Fruit fly (Drosophila melanogaster) whole organism, embryonic: ENCODE data around the gene CG8460.

ENCODE experiments used
- C15 ChIP-seq: fragments of 200-800 bp; sonication (Bioruptor generic); IDR thresholded peaks from 3 replicates; pipeline ENCODE4 v1.3.6; 2022; ENCODE audit warnings: missing biosample characterization, missing genetic modification characterization
- CG10959 ChIP-seq: fragments of 200-800 bp; sonication (Bioruptor generic); IDR thresholded peaks from 2 replicates; pipeline ENCODE4 v1.3.6; 2022; ENCODE audit warnings: missing biosample characterization, missing genetic modification characterization
- CG12299 ChIP-seq: fragments of 200-800 bp; sonication (Bioruptor generic); optimal IDR thresholded peaks from 2 replicates; lab custom pipeline; 2018; ENCODE audit warnings: missing biosample characterization, mild to moderate bottlenecking, missing genetic modification characterization
- CG14667 ChIP-seq: fragments of 200-800 bp; sonication (Bioruptor generic); IDR thresholded peaks from 2 replicates; pipeline ENCODE4 v1.3.6; 2022; ENCODE audit warnings: missing biosample characterization, missing genetic modification characterization
- CG14710 ChIP-seq: fragments of 200-800 bp; sonication (Bioruptor generic); optimal IDR thresholded peaks from 3 replicates; lab custom pipeline; 2019; ENCODE audit warnings: missing biosample characterization, mild to moderate bottlenecking, missing genetic modification characterization, moderate library complexity
- CG1603 ChIP-seq: fragments of 200-800 bp; sonication (Bioruptor generic); optimal IDR thresholded peaks from 2 replicates; lab custom pipeline; 2019; ENCODE audit warnings: missing biosample characterization, mild to moderate bottlenecking, missing genetic modification characterization, moderate library complexity
- CG1647 ChIP-seq: fragments of 200-800 bp; sonication (Bioruptor generic); optimal IDR thresholded peaks from 3 replicates; lab custom pipeline; 2016; ENCODE audit warnings: missing biosample characterization, missing genetic modification characterization
- CG16779 ChIP-seq: fragments of 200-800 bp; sonication (Bioruptor generic); IDR thresholded peaks from 2 replicates; pipeline ENCODE4 v1.3.6; 2022; ENCODE audit warnings: missing biosample characterization, missing genetic modification characterization
- CG17328 ChIP-seq: fragments of 200-800 bp; sonication (Bioruptor generic); IDR thresholded peaks from 2 replicates; pipeline ENCODE4 v1.3.6; 2022; ENCODE audit warnings: missing biosample characterization, missing genetic modification characterization
- CG17829 ChIP-seq: fragments of 200-800 bp; optimal IDR thresholded peaks from 2 replicates; lab custom pipeline; 2019; ENCODE audit warnings: missing biosample characterization, mild to moderate bottlenecking, missing genetic modification characterization, moderate library complexity
- CG1792 ChIP-seq: fragments of 200-800 bp; sonication (Bioruptor generic); optimal IDR thresholded peaks from 2 replicates; lab custom pipeline; 2016; ENCODE audit warnings: missing biosample characterization, missing genetic modification characterization
- CG18011 ChIP-seq: fragments of 200-800 bp; sonication (Bioruptor generic); optimal IDR thresholded peaks from 2 replicates; lab custom pipeline; 2017; ENCODE audit warnings: missing biosample characterization, missing genetic modification characterization, mild to moderate bottlenecking, moderate library complexity, missing genotype
- CG1832 ChIP-seq: fragments of 200-800 bp; sonication (Bioruptor generic); optimal IDR thresholded peaks from 2 replicates; lab custom pipeline; 2017; ENCODE audit warnings: missing biosample characterization, mild to moderate bottlenecking, missing genetic modification characterization, inconsistent platforms
- CG3065 ChIP-seq: fragments of 200-800 bp; sonication (Bioruptor generic); optimal IDR thresholded peaks from 2 replicates; lab custom pipeline; 2016; ENCODE audit warnings: missing biosample characterization, missing genetic modification characterization
- CG31224 ChIP-seq: fragments of 200-800 bp; sonication (Bioruptor generic); IDR thresholded peaks from 2 replicates; pipeline ENCODE4 v1.3.6; 2022; ENCODE audit warnings: missing biosample characterization, missing genetic modification characterization
- CG32772 ChIP-seq: fragments of 200-800 bp; sonication (Bioruptor generic); IDR thresholded peaks from 2 replicates; pipeline ENCODE4 v1.3.6; 2022; ENCODE audit warnings: missing biosample characterization, missing genetic modification characterization
- CG5180 ChIP-seq: fragments of 200-800 bp; sonication (Bioruptor generic); optimal IDR thresholded peaks from 3 replicates; lab custom pipeline; 2017; ENCODE audit warnings: missing biosample characterization, missing genetic modification characterization, mild to moderate bottlenecking, moderate library complexity, missing genetic modification reagents
- CG6683 ChIP-seq: fragments of 200-800 bp; sonication (Bioruptor generic); optimal IDR thresholded peaks from 2 replicates; lab custom pipeline; 2017; ENCODE audit warnings: missing biosample characterization, mild to moderate bottlenecking, missing genetic modification characterization, missing genetic modification reagents
- CG8290 ChIP-seq, 3 experiments: fragments of 200-800 bp; sonication (Bioruptor generic); optimal IDR thresholded peaks; 2 replicates each; lab custom pipeline; 2016 to 2019; ENCODE audit warnings: missing biosample characterization in 3 of 3, missing genetic modification characterization in 3 of 3, mild to moderate bottlenecking in 2 of 3, moderate library complexity in 1 of 3
- CG8388 ChIP-seq: fragments of 200-800 bp; sonication (Bioruptor generic); optimal IDR thresholded peaks from 2 replicates; lab custom pipeline; 2019; ENCODE audit warnings: missing biosample characterization, mild to moderate bottlenecking, missing genetic modification characterization, moderate library complexity
- Deaf1 ChIP-seq: fragments of 200-800 bp; optimal IDR thresholded peaks from 3 replicates; lab custom pipeline; 2019; ENCODE audit warnings: missing biosample characterization, mild to moderate bottlenecking, missing genetic modification characterization, moderate library complexity
- Drgx ChIP-seq: fragments of 200-800 bp; sonication (Bioruptor generic); IDR thresholded peaks from 2 replicates; pipeline ENCODE4 v1.3.6; 2022; ENCODE audit warnings: missing biosample characterization, missing genetic modification characterization
- Hey ChIP-seq: fragments of 200-800 bp; sonication (Bioruptor generic); optimal IDR thresholded peaks from 3 replicates; lab custom pipeline; 2018; ENCODE audit warnings: missing biosample characterization, mild to moderate bottlenecking, missing genetic modification characterization
- Hr3 ChIP-seq: fragments of 200-800 bp; sonication (Bioruptor generic); optimal IDR thresholded peaks from 3 replicates; lab custom pipeline; 2016; ENCODE audit warnings: missing biosample characterization, missing genetic modification characterization
- Kr ChIP-seq: fragments of 200-800 bp; sonication (Bioruptor generic); optimal IDR thresholded peaks from 2 replicates; lab custom pipeline; 2017; ENCODE audit warnings: missing biosample characterization, mild to moderate bottlenecking, missing genetic modification characterization
- Lpt ChIP-seq: fragments of >200 bp; optimal IDR thresholded peaks from 2 replicates; lab custom pipeline; 2018; ENCODE audit warnings: missing biosample characterization, missing genetic modification characterization
- Pdp1 ChIP-seq, 2 experiments: fragments of 200-800 bp; sonication (Bioruptor generic); optimal IDR thresholded peaks; 3 replicates each; lab custom pipeline; 2016; ENCODE audit warnings: missing biosample characterization in 2 of 2, missing genetic modification characterization in 2 of 2, mild to moderate bottlenecking in 1 of 2, moderate library complexity in 1 of 2
- Trl ChIP-seq, 3 experiments: fragments of >200 bp in 2 of 3; fragments of 200-800 bp in 1 of 3; sonication (Bioruptor generic) in 1 of 3; optimal IDR thresholded peaks; 2 replicates in 1 of 3; 3 replicates in 2 of 3; lab custom pipeline; 2016 to 2017; ENCODE audit warnings: missing biosample characterization in 1 of 3, missing genetic modification characterization in 1 of 3
- cato ChIP-seq: fragments of 200-800 bp; sonication (Bioruptor generic); optimal IDR thresholded peaks from 2 replicates; lab custom pipeline; 2016; ENCODE audit warnings: missing biosample characterization, missing genetic modification characterization, borderline replicate concordance
- chinmo ChIP-seq: fragments of 200-800 bp; sonication (Bioruptor generic); IDR thresholded peaks from 4 replicates; pipeline ENCODE4 v1.3.6; 2022; ENCODE audit warnings: missing biosample characterization, missing genetic modification characterization; ENCODE audit not compliant: partially characterized antibody
- corto ChIP-seq: fragments of 200-800 bp; sonication (Bioruptor generic); optimal IDR thresholded peaks from 2 replicates; lab custom pipeline; 2016; ENCODE audit warnings: missing biosample characterization, mild to moderate bottlenecking, missing genetic modification characterization, moderate library complexity
- crc ChIP-seq: fragments of 200-800 bp; sonication (Bioruptor generic); optimal IDR thresholded peaks from 2 replicates; lab custom pipeline; 2016; ENCODE audit warnings: missing biosample characterization, missing genetic modification characterization
- danr ChIP-seq: fragments of 200-800 bp; sonication (Bioruptor generic); IDR thresholded peaks from 2 replicates; pipeline ENCODE4 v1.3.6; 2022; ENCODE audit warnings: missing biosample characterization, missing genetic modification characterization
- dati ChIP-seq: fragments of 200-800 bp; sonication (Bioruptor generic); IDR thresholded peaks from 2 replicates; pipeline ENCODE4 v1.3.6; 2022; ENCODE audit warnings: missing biosample characterization, missing genetic modification characterization
- gsb-n ChIP-seq: fragments of 200-800 bp; sonication (Bioruptor generic); optimal IDR thresholded peaks from 3 replicates; lab custom pipeline; 2018; ENCODE audit warnings: missing biosample characterization, mild to moderate bottlenecking, missing genetic modification characterization
- insv ChIP-seq, 2 experiments: fragments of 200-800 bp; sonication (Bioruptor generic); optimal IDR thresholded peaks; 3 replicates each; lab custom pipeline; 2016 to 2018; ENCODE audit warnings: missing biosample characterization in 2 of 2, missing genetic modification characterization in 2 of 2
- mam ChIP-seq: fragments of 200-800 bp; sonication (Bioruptor generic); optimal IDR thresholded peaks from 3 replicates; lab custom pipeline; 2016; ENCODE audit warnings: missing biosample characterization, missing genetic modification characterization
- p53 ChIP-seq: fragments of 200-800 bp; sonication (Bioruptor generic); optimal IDR thresholded peaks from 2 replicates; lab custom pipeline; 2016; ENCODE audit warnings: missing biosample characterization, missing genetic modification characterization
- schlank ChIP-seq: fragments of 200-800 bp; sonication (Bioruptor generic); optimal IDR thresholded peaks from 2 replicates; lab custom pipeline; 2018; ENCODE audit warnings: missing biosample characterization, mild to moderate bottlenecking, missing genetic modification characterization
- shn ChIP-seq: fragments of 200-800 bp; sonication (Bioruptor generic); optimal IDR thresholded peaks from 3 replicates; lab custom pipeline; 2016; ENCODE audit warnings: missing biosample characterization, missing genetic modification characterization
- sr ChIP-seq: fragments of 200-800 bp; sonication (Bioruptor generic); IDR thresholded peaks from 3 replicates; pipeline ENCODE4 v1.3.6; 2022; ENCODE audit warnings: missing biosample characterization, missing genetic modification characterization
- stc ChIP-seq: fragments of 200-800 bp; sonication (Bioruptor generic); IDR thresholded peaks from 2 replicates; pipeline ENCODE4 v1.3.6; 2022; ENCODE audit warnings: missing biosample characterization, missing genetic modification characterization
- tap ChIP-seq: fragments of 200-800 bp; optimal IDR thresholded peaks from 3 replicates; lab custom pipeline; 2019; ENCODE audit warnings: missing biosample characterization, mild to moderate bottlenecking, missing genetic modification characterization, moderate library complexity
- tin ChIP-seq: fragments of 200-800 bp; sonication (Bioruptor generic); optimal IDR thresholded peaks from 3 replicates; lab custom pipeline; 2016; ENCODE audit warnings: missing biosample characterization, missing genetic modification characterization
- tna ChIP-seq: fragments of 200-800 bp; sonication (Bioruptor generic); IDR thresholded peaks from 2 replicates; pipeline ENCODE4 v1.3.6; 2022; ENCODE audit warnings: missing biosample characterization, missing genetic modification characterization; ENCODE audit not compliant: partially characterized antibody
- wek ChIP-seq: fragments of 200-800 bp; sonication (Bioruptor generic); optimal IDR thresholded peaks from 3 replicates; lab custom pipeline; 2018; ENCODE audit warnings: missing biosample characterization, mild to moderate bottlenecking, missing genetic modification characterization, moderate library complexity
- zfh1 ChIP-seq: fragments of 200-800 bp; sonication (Bioruptor generic); IDR thresholded peaks from 3 replicates; pipeline ENCODE4 v1.3.6; 2022; ENCODE audit warnings: missing biosample characterization, missing genetic modification characterization
- zfh2 ChIP-seq: fragments of 200-800 bp; sonication (Bioruptor generic); optimal IDR thresholded peaks from 2 replicates; lab custom pipeline; 2016; ENCODE audit warnings: missing biosample characterization, missing genetic modification characterization

CG8460 gene

dm6 chr2L:8162307-8163024 lies 34.5 kb upstream of the CG8460 start, which contains the start of gene Acbp1 (continued):
- TF ChIP-seq shn (GFP tag; lab: Kevin White, UChicago) (peak; percentile 96), tin (GFP tag; lab: Kevin White, UChicago) (peak; percentile 91), Drgx (GFP tag; lab: Robert Waterston, UW) (peak; percentile 90), Hr3 (peak; percentile 93), tna (GFP tag; lab: Robert Waterston, UW) (peak; percentile 59; the same call in 1 of the 2 replicates), zfh1 (peak; percentile 91), Lpt (GFP tag; lab: Kevin White, UChicago) (no peak), CG17829 (peak; percentile 99), CG31224 (GFP tag; lab: Robert Waterston, UW) (peak; percentile 85), CG1792 (GFP tag; lab: Kevin White, UChicago) (peak; percentile 94), CG32772 (peak; percentile 90), C15 (GFP tag; lab: Robert Waterston, UW) (peak; percentile 90), CG6683 (GFP tag; lab: Kevin White, UChicago) (peak; percentile 94), CG14667 (peak; percentile 80), CG5180 (GFP tag; lab: Kevin White, UChicago) (peak; percentile 93), chinmo (GFP tag; lab: Robert Waterston, UW) (peak; percentile 57; the same call in 1 of the 4 replicates), Pdp1 (GFP tag; optimal IDR thresholded peaks at IDR 0.05; lab: Kevin White, UChicago) (peak; percentile 93 to 94), insv (GFP tag; optimal IDR thresholded peaks at IDR 0.05; lab: Kevin White, UChicago) (peak in 1 of 2 experiments; percentile 86), crc (GFP tag; lab: Kevin White, UChicago) (peak; percentile 91), CG3065 (GFP tag; lab: Kevin White, UChicago) (peak; percentile 76), dati (GFP tag; lab: Robert Waterston, UW) (peak; percentile 60), Kr (GFP tag; lab: Kevin White, UChicago) (peak; percentile 92), schlank (peak; percentile 93), stc (GFP tag; lab: Robert Waterston, UW) (peak; percentile 81), mam (GFP tag; lab: Kevin White, UChicago) (peak; percentile 98), corto (GFP tag; lab: Kevin White, UChicago) (peak; percentile 89), CG14710 (tag; lab: Kevin White, UChicago) (peak; percentile 98), CG16779 (GFP tag; lab: Robert Waterston, UW) (peak; percentile 82), CG8388 (GFP tag; lab: Kevin White, UChicago) (peak; percentile 97), Trl (optimal IDR thresholded peaks at IDR 0.05; lab: Kevin White, UChicago) (peak; percentile 82 to 93), Trl (GFP tag; optimal IDR thresholded peaks at IDR 0.05; lab: Kevin White, UChicago) (peak; percentile 97), CG8290 (GFP tag; optimal IDR thresholded peaks at IDR 0.05; lab: Kevin White, UChicago) (peak; percentile 84), CG8290 (tag; optimal IDR thresholded peaks at IDR 0.05; lab: Kevin White, UChicago) (peak; percentile 83 to 90), CG12299 (tag; lab: Kevin White, UChicago) (peak; percentile 99), CG18011 (peak; percentile 78), Deaf1 (tag; lab: Kevin White, UChicago) (peak; percentile 89), Hey (tag; lab: Kevin White, UChicago) (peak; percentile 79), CG10959 (GFP tag; lab: Robert Waterston, UW) (peak; percentile 79), sr (peak; percentile 45; the same call in 1 of the 3 replicates), cato (GFP tag; lab: Kevin White, UChicago) (peak; percentile 86), gsb-n (tag; lab: Kevin White, UChicago) (peak; percentile 98), CG1603 (peak; percentile 95), p53 (GFP tag; lab: Kevin White, UChicago) (peak; percentile 93), CG1647 (GFP tag; lab: Kevin White, UChicago) (peak; percentile 94), danr (peak; percentile 78), wek (GFP tag; lab: Kevin White, UChicago) (peak; percentile 91), zfh2 (GFP tag; lab: Kevin White, UChicago) (peak; percentile 97), CG17328 (GFP tag; lab: Robert Waterston, UW) (peak; percentile 81), CG1832 (GFP tag; lab: Kevin White, UChicago) (no peak), tap (peak; percentile 99)
